Worm (Caenorhabditis elegans) whole organism, midembryonic: ENCODE results near the gene srh-44.

Experiments
- T22C8.4 ChIP-seq: fragments of 200-800 bp; sonication (Bioruptor generic); IDR thresholded peaks from 2 replicates; pipeline ENCODE4 v1.3.6; 2022; ENCODE audit warnings: missing genetic modification characterization, missing compliant biosample characterization
- cog-1 ChIP-seq: sonication (generic microtip); optimal IDR thresholded peaks from 2 replicates; lab custom pipeline; 2016; ENCODE audit warnings: missing genetic modification characterization, missing compliant biosample characterization
- flt-1 ChIP-seq: fragments of 200-800 bp; sonication (Bioruptor generic); IDR thresholded peaks from 2 replicates; pipeline ENCODE4 v1.3.6; 2022; ENCODE audit warnings: missing genetic modification characterization, missing compliant biosample characterization
- klf-2 ChIP-seq: fragments of 200-800 bp; sonication (Bioruptor generic); conservative IDR thresholded peaks from 2 replicates; pipeline ENCODE4 v1.3.6; 2022; ENCODE audit warnings: missing genetic modification reagents, missing genetic modification characterization, missing compliant biosample characterization
- med-1 ChIP-seq: sonication (generic microtip); optimal IDR thresholded peaks from 2 replicates; lab custom pipeline; 2017; ENCODE audit warnings: missing genetic modification characterization, mild to moderate bottlenecking, missing compliant biosample characterization, antibody characterized with exemption, missing genetic modification reagents; ENCODE audit not compliant: insufficient read depth
- ref-1 ChIP-seq: fragments of 200-800 bp; sonication (Bioruptor generic); conservative IDR thresholded peaks from 2 replicates; pipeline ENCODE4 v1.3.6; 2022; ENCODE audit warnings: missing genetic modification reagents, missing genetic modification characterization, missing compliant biosample characterization
- tab-1 ChIP-seq: fragments of 200-800 bp; sonication (Bioruptor generic); IDR thresholded peaks from 2 replicates; pipeline ENCODE4 v1.3.6; 2022; ENCODE audit warnings: missing genetic modification characterization, missing compliant biosample characterization
- ztf-23 ChIP-seq: fragments of 200-800 bp; sonication (Bioruptor generic); IDR thresholded peaks from 2 replicates; pipeline ENCODE4 v1.3.6; 2022; ENCODE audit warnings: missing genetic modification reagents, missing genetic modification characterization, missing compliant biosample characterization
- ztf-29 ChIP-seq: fragments of 200-800 bp; sonication (Bioruptor generic); IDR thresholded peaks from 2 replicates; pipeline ENCODE4 v1.3.6; 2022; ENCODE audit warnings: missing genetic modification reagents, missing genetic modification characterization, missing compliant biosample characterization

The srh-44 gene

DNA sequence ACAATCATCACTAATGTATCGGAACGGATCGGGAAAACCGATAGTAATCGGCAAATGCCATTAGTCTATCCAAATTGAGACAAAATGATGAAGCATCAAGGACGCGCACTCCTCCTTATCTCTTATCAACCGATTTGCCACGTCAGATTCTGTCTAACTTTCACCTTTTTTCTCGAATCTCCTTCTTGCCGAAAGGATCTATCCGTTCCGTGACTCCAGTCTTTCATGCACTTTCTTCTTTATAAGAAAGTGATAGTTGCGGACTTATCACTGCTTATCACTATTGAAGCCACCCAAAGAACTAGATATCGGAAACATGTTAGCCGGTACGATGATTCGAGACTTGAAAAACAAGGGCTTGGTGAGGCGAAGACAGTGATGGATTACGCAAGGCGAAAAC lies 12.9 kb upstream of the srh-44 start:
- TF ChIP-seq ztf-29 (GFP tag; lab: Robert Waterston, UW) (no peak), T22C8.4 (GFP tag; lab: Robert Waterston, UW) (no peak), ztf-23 (GFP tag; lab: Robert Waterston, UW) (no peak), ref-1 (GFP tag; lab: Robert Waterston, UW) (no peak), cog-1 (tag; lab: Kevin White, UChicago) (no peak), flt-1 (GFP tag; lab: Robert Waterston, UW) (no peak), klf-2 (no peak), med-1 (GFP tag; lab: Kevin White, UChicago) (no peak), tab-1 (GFP tag; lab: Robert Waterston, UW) (no peak)

DNA sequence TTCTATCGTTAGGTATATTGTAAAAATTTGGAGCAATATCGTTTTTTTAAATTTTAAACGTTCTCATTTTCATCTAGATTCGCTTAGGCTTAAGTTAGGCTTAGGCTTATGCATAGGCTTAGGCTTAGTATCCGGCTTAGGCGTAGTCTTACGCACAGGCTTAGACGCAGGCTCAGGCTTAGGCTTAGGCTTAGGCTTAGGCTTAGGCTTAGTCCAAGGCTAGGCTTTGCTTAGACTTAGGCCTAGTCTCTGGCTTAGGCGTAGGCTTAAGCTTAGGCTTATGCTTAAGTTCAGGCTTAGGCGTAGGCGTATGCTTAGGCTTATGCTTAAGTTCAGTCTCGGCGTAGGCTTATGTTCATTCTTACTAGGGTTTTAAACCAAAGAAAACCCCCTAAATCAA lies 11.1 kb upstream of the srh-44 start:
- TF ChIP-seq tab-1 (GFP tag; lab: Robert Waterston, UW) (no peak), ztf-29 (GFP tag; lab: Robert Waterston, UW) (peak; percentile 67; the same call in 1 of the 2 replicates)

DNA sequence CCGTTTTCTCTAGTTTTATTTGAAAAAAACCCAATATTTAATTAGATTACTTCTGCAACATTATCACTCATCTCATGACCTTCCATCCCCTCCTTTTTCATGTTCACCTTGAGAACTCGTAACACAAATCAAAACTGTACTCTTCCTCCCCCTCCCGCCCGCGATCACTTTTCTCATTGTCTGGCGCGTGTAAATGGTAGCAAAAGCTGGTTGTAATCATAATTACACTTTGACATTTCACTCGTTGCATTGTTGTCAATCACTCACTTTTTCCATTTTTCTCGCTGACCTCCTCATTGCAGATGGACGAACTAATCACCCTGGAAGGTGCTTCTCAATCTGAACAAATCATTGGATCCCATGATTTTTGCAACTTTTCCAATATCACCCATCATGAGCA lies 4.5 kb upstream of the srh-44 start, which contains the start of gene npr-41:
Gene npr-41 (plus strand): TSS at position 301 of the 400 bp plus-strand sequence.
- TF ChIP-seq ref-1 (GFP tag; lab: Robert Waterston, UW) (no peak), cog-1 (tag; lab: Kevin White, UChicago) (no peak), tab-1 (GFP tag; lab: Robert Waterston, UW) (no peak), med-1 (GFP tag; lab: Kevin White, UChicago) (no peak), klf-2 (no peak), ztf-23 (GFP tag; lab: Robert Waterston, UW) (no peak), T22C8.4 (GFP tag; lab: Robert Waterston, UW) (no peak), ztf-29 (GFP tag; lab: Robert Waterston, UW) (no peak), flt-1 (GFP tag; lab: Robert Waterston, UW) (no peak)

DNA sequence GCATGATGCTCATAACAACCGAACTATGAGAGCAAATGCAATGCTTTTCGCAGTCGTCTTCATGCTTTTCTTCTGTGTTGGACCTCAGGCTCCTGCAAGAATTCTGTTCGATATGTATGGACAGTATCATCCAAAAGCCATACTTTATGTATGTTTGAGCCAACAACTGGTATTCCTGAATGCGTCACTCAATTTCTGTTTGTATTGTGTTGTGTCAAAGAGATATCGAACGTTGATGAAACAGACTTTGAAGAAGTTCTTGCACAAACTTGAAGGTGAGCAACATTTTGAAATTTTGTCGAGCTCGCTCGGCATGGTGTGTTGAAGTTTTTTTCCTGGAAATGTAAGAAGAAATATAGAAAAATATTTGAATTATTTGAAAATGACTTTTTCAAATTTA lies 2.0 kb upstream of the srh-44 start:
- TF ChIP-seq ztf-29 (GFP tag; lab: Robert Waterston, UW) = no peak
- TF ChIP-seq T22C8.4 (GFP tag; lab: Robert Waterston, UW) = no peak
- no peak for TF ChIP-seq ztf-23 (GFP tag; lab: Robert Waterston, UW)
- no peak for TF ChIP-seq tab-1 (GFP tag; lab: Robert Waterston, UW)
- no peak for TF ChIP-seq flt-1 (GFP tag; lab: Robert Waterston, UW)
- TF ChIP-seq med-1 (GFP tag; lab: Kevin White, UChicago) = no peak
- no peak for TF ChIP-seq cog-1 (tag; lab: Kevin White, UChicago)

DNA sequence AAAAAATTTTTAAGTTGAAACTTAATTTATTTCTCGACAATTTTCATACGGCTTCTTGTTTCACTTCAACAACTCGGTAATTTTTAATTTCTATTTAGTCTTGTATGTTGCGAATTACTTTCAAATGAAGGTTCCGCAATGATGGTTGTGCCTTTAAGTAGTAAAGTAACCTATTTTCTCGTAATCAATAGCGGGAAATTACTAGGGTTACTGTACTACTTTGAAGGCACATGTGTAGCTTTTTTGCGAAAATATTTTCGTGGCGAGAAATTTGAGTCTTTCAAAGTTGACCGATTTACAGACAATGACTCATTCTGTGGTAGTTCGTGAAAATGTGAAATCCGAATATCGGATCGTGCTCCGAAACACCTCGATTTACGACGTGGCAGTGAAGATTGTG lies 3.3 kb downstream of the srh-44 start, which contains the start of gene B0334.10:
Gene B0334.10 (plus strand): TSS at position 301 of the 400 bp plus-strand sequence.
- TF ChIP-seq cog-1 (tag; lab: Kevin White, UChicago) = no peak
- no peak for TF ChIP-seq med-1 (GFP tag; lab: Kevin White, UChicago)
- no peak for TF ChIP-seq T22C8.4 (GFP tag; lab: Robert Waterston, UW)
- no peak for TF ChIP-seq tab-1 (GFP tag; lab: Robert Waterston, UW)

DNA sequence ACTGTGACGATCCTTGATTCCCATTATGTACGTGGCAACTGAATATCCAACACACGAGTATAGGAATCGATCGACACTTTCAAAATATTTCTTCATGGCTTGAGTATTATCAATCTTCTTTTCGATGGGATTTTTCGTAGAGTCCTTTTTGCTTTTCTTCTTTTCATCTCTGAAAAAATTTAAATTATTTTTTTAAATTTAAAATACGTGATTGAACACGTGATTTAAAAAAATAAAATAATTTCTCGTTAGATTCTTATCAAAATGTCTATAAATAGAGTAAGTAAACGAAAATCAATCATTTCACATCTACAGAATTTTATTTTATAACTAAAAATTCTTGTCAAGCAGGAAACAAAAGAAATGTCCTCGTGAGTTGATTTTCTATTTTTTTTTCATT lies 6.4 kb downstream of the srh-44 start, which contains the start of gene Y62F5A.10:
Gene Y62F5A.10 (plus strand): TSS at position 301 of the 400 bp plus-strand sequence.
- no peak for TF ChIP-seq ztf-29 (GFP tag; lab: Robert Waterston, UW)
- TF ChIP-seq ref-1 (GFP tag; lab: Robert Waterston, UW) = no peak
- no peak for TF ChIP-seq med-1 (GFP tag; lab: Kevin White, UChicago)
- TF ChIP-seq klf-2 = no peak
- TF ChIP-seq ztf-23 (GFP tag; lab: Robert Waterston, UW) = no peak
- no peak for TF ChIP-seq flt-1 (GFP tag; lab: Robert Waterston, UW)
- TF ChIP-seq tab-1 (GFP tag; lab: Robert Waterston, UW) = no peak
- TF ChIP-seq T22C8.4 (GFP tag; lab: Robert Waterston, UW) = no peak
- TF ChIP-seq cog-1 (tag; lab: Kevin White, UChicago) = no peak

DNA sequence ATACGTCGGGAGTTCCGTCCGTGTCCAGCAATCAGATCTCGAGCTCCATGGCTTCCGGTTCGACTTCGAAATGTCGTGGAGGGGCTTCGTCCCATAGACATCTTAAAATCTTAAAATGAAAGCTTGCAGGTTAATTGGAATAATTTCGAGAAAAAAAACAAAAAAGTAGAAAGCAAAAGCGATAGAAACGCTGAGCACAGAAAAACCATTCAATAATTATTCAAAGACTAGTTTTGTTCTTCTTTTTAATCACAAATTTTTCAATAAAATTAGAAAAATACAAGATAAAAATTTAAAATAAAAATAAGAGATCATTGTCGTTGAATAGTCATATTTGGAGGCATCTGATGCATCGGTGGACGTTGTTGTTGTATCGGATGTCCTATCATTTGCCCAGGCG lies 12.1 kb downstream of the srh-44 start, which contains the start of gene age-1:
Gene age-1 (minus strand): TSS at position 101 of the 400 bp plus-strand sequence.
- TF ChIP-seq ztf-23 (GFP tag; lab: Robert Waterston, UW) = no peak
- TF ChIP-seq med-1 (GFP tag; lab: Kevin White, UChicago) = no peak
- no peak for TF ChIP-seq cog-1 (tag; lab: Kevin White, UChicago)
- no peak for TF ChIP-seq ref-1 (GFP tag; lab: Robert Waterston, UW)
- TF ChIP-seq T22C8.4 (GFP tag; lab: Robert Waterston, UW) = no peak
- TF ChIP-seq tab-1 (GFP tag; lab: Robert Waterston, UW) = no peak
- TF ChIP-seq flt-1 (GFP tag; lab: Robert Waterston, UW) = no peak

DNA sequence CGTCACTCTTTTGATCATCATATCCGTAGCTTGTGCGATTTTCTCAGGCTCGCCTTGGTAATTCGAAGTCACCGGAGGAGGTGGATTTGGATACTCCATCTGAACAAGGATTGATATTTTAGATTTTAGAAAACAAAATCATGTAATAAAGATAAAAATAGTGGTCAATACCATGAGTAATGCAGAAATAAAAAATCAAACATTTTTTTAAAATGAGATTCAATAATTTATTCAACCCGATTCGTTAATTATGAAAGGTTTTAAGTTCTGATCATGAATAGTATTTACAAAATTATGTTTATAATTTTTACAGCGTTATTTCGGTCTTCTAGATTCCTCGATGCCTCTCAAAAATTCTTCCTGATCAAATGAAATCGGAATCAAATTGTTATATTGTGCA lies 18.8 kb downstream of the srh-44 start, which contains the start of gene mdt-8:
Gene mdt-8 (minus strand): TSS at position 101 of the 400 bp plus-strand sequence.
- TF ChIP-seq flt-1 (GFP tag; lab: Robert Waterston, UW) = no peak
- TF ChIP-seq med-1 (GFP tag; lab: Kevin White, UChicago) = no peak
- no peak for TF ChIP-seq ref-1 (GFP tag; lab: Robert Waterston, UW)

DNA sequence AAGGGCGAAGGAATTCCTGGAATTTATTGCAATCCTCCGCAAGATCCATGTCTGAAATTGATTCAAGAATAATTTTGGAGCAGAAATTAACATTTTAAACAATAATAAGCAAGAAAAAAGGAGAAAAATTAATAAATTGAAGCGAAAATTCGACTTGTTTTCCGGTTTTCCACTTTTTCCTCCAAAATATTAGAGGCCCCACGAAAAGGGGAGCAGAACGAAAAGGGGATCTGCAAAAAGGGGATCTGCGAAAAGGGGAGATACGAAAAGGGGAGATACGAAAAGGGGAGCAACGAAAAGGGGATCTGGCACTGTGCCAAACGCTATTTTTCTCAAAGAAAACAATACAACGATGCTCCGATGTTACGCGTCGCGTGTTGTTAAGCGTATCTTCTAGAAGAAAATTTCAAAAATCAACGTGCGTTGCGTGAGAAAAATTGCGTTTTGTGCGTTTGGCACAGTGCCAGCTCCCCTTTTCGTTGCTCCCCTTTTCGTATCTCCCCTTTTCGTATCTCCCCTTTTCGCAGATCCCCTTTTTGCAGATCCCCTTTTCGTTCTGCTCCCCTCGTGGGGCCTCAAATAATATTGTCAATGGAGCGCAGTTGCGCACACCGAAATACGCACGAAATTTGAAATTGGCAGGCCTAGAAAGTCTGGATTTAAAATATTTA lies 19.7 kb downstream of the srh-44 start, which contains the start of gene Y62F5A.12:
Gene Y62F5A.12 (minus strand): TSS at position 51 of the 671 bp plus-strand sequence.
- TF ChIP-seq ztf-23 (GFP tag; lab: Robert Waterston, UW) (peak; percentile 92), cog-1 (tag; lab: Kevin White, UChicago) (peak; percentile 64), flt-1 (GFP tag; lab: Robert Waterston, UW) (peak; percentile 88), ref-1 (GFP tag; lab: Robert Waterston, UW) (peak; percentile 56), tab-1 (GFP tag; lab: Robert Waterston, UW) (peak; percentile 86), T22C8.4 (GFP tag; lab: Robert Waterston, UW) (peak; percentile 73), klf-2 (peak; percentile 94), ztf-29 (GFP tag; lab: Robert Waterston, UW) (peak; percentile 57; the same call in 1 of the 2 replicates)
